Worm (Caenorhabditis elegans): ENCODE data around the gene Y51A2B.4.

The Y51A2B.4 gene

DNA sequence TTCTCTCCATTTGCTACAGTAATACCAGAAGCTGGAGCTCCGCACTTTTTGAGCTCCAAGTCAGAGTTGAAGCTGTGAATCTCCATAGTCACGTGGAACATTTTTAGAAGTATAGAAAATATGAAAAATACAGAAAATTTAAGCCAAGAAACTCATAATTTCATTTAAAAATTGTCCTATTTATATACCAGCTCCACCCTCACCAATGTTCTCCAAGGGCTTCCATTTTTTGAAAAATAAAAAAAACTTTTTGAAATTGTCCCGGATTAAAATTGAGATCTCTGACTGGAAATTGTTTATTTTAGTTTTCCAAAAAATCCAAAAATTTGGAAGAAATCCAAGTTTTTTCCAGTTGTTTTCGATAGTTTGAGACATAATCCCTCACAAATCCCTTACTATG lies 29.1 kb downstream of the Y51A2B.4 start, which contains the start of gene C08E8.5:
Gene C08E8.5, minus strand, starts transcription at position 101 of the 400 bp plus-strand sequence.
- TF ChIP-seq nhr-76 (tag; optimal IDR thresholded peaks at IDR 0.05) (no peak), zip-8 (tag; optimal IDR thresholded peaks at IDR 0.05) (no peak), nhr-237 (tag; optimal IDR thresholded peaks at IDR 0.05) (no peak), ceh-39 (tag; optimal IDR thresholded peaks at IDR 0.05) (no peak), sem-2 (GFP tag; optimal IDR thresholded peaks at IDR 0.05) (no peak), unc-39 (tag; optimal IDR thresholded peaks at IDR 0.05) (no peak), sptf-1 (tag; optimal IDR thresholded peaks at IDR 0.05) (no peak), mab-5 (tag; optimal IDR thresholded peaks at IDR 0.05) (no peak), ces-1 (GFP tag; optimal IDR thresholded peaks at IDR 0.05) (no peak), snpc-4 (tag; optimal IDR thresholded peaks at IDR 0.05) (no peak), mls-2 (tag; optimal IDR thresholded peaks at IDR 0.05) (no peak), cnd-1 (tag; optimal IDR thresholded peaks at IDR 0.05) (no peak), hlh-1 (tag; optimal IDR thresholded peaks at IDR 0.05) (no peak), nhr-12 (tag; optimal IDR thresholded peaks at IDR 0.05) (no peak), elt-3 (tag; optimal IDR thresholded peaks at IDR 0.05) (no peak), tbx-8 (GFP tag; optimal IDR thresholded peaks at IDR 0.05) (no peak), bed-3 (GFP tag; optimal IDR thresholded peaks at IDR 0.05) (no peak), ceh-43 (GFP tag; optimal IDR thresholded peaks at IDR 0.05) (no peak)

- TF ChIP-seq ces-1 (GFP tag; optimal IDR thresholded peaks at IDR 0.05): no peak
- TF ChIP-seq lin-13 (tag; optimal IDR thresholded peaks at IDR 0.05): no peak
- TF ChIP-seq lsy-2 (tag; optimal IDR thresholded peaks at IDR 0.05): no peak
- TF ChIP-seq ceh-39 (tag; optimal IDR thresholded peaks at IDR 0.05): no peak
- no peak for TF ChIP-seq cnd-1 (tag; optimal IDR thresholded peaks at IDR 0.05)
- no peak for TF ChIP-seq unc-120 (tag; optimal IDR thresholded peaks at IDR 0.05; ENCODE audit: poor library complexity, severe bottlenecking)
- TF ChIP-seq zip-8 (tag; optimal IDR thresholded peaks at IDR 0.05): no peak
- TF ChIP-seq mls-2 (tag; optimal IDR thresholded peaks at IDR 0.05): no peak
- TF ChIP-seq snpc-4 (tag; optimal IDR thresholded peaks at IDR 0.05): no peak
- TF ChIP-seq nhr-12 (tag; optimal IDR thresholded peaks at IDR 0.05): no peak
These were observed 33.2 kb downstream of the Y51A2B.4 start, which contains the start of gene C08E8.2 for ce11 chrV:18355742-18356141. TSS of gene C08E8.2 (minus strand) at chrV:18355842.

ce11 chrV:18354299-18354698 lies 34.6 kb downstream of the Y51A2B.4 start:
- TF ChIP-seq M03D4.4 (tag; optimal IDR thresholded peaks at IDR 0.05) (no peak), unc-62 (GFP tag; optimal IDR thresholded peaks at IDR 0.05) (no peak), nhr-76 (tag; optimal IDR thresholded peaks at IDR 0.05) (no peak)

- no peak for TF ChIP-seq drap-1 (GFP tag; optimal IDR thresholded peaks at IDR 0.05)
These were observed 38.2 kb downstream of the Y51A2B.4 start, which contains the start of gene C08E8.11 for ce11 chrV:18350721-18351120. TSS of gene C08E8.11 (plus strand) at chrV:18351021.

DNA sequence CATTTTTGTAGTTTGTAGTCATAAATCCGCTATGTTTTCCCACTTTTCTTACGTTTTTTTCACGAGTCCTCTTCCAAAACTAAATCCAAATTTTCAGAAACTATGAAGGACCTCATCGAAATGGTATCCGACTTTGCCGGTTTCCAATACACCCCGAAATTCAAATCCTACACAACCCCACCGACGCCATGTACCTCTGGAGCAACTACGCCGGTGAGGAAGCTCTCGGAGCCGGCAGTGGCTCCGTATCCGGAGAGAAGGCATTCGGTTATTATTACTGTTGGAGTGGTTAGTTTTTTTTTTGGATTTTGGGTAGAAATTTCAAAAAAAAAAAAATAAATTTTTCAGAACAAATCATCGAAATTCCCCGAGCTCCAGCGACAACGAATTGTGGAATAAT lies 38.9 kb downstream of the Y51A2B.4 start, which contains the start of gene C08E8.3:
Gene C08E8.3, plus strand, starts transcription at position 84 of the 400 bp plus-strand sequence.
- TF ChIP-seq mls-2 (tag; optimal IDR thresholded peaks at IDR 0.05) (no peak), zip-8 (tag; optimal IDR thresholded peaks at IDR 0.05) (no peak), snpc-4 (tag; optimal IDR thresholded peaks at IDR 0.05) (no peak), unc-39 (tag; optimal IDR thresholded peaks at IDR 0.05) (no peak), blmp-1 (tag; optimal IDR thresholded peaks at IDR 0.05) (no peak), nhr-76 (tag; optimal IDR thresholded peaks at IDR 0.05) (no peak), lsy-2 (tag; optimal IDR thresholded peaks at IDR 0.05) (no peak), pha-4 (tag; optimal IDR thresholded peaks at IDR 0.05) (no peak), elt-3 (tag; optimal IDR thresholded peaks at IDR 0.05) (no peak)

DNA sequence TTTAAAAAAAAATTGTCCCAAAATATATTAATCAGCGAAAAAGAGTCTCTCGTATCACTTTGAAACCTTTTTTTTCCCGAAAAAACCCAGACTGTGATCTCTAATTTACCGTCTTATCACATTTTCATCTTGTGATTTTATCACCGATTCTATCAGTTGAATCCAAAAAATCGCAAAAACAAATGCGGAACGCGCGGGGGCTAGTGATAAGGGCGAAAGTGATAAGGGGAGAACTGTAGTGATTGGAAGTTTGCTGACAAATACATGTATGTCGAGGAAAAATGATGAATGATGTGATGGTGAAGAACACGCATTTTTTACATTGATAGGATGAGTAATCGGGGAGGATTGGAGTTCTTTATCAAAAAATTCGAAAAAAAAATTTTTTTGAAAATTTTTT lies 42.9 kb downstream of the Y51A2B.4 start:
- TF ChIP-seq elt-3 (tag; optimal IDR thresholded peaks at IDR 0.05) (peak; percentile 30), zip-8 (tag; optimal IDR thresholded peaks at IDR 0.05) (no peak)

DNA sequence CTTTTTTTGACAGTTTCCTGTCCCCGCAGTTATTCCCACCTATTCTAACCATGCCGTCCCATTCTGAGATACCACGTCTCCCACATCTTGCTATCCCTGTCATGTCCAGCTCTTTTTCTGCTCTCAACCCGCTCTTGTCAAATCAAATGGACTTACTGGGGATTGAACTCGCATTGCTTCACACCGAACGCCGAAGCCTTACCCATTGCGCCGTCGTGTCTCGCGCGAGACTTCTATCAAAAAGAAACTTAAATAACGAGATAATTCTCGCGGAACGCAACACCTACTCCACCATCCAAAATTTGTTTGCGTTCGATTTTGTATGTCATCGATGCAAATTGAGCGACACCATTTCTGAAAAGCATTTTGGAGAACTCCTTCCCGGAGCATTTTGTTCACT lies 44.8 kb downstream of the Y51A2B.4 start:
- TF ChIP-seq ham-2 (GFP tag; optimal IDR thresholded peaks at IDR 0.05) (no peak), drap-1 (GFP tag; optimal IDR thresholded peaks at IDR 0.05) (no peak), flh-1 (GFP tag; optimal IDR thresholded peaks at IDR 0.05) (no peak), elt-1 (tag; optimal IDR thresholded peaks at IDR 0.05; ENCODE audit: borderline replicate concordance, insufficient read depth) (no peak), elt-3 (tag; optimal IDR thresholded peaks at IDR 0.05) (no peak), mab-5 (tag; optimal IDR thresholded peaks at IDR 0.05) (no peak), sptf-1 (tag; optimal IDR thresholded peaks at IDR 0.05) (no peak), snpc-4 (tag; optimal IDR thresholded peaks at IDR 0.05) (no peak), nhr-76 (tag; optimal IDR thresholded peaks at IDR 0.05) (no peak), lin-32 (GFP tag; optimal IDR thresholded peaks at IDR 0.05) (no peak), nhr-28 (tag; optimal IDR thresholded peaks at IDR 0.05) (no peak), sem-2 (GFP tag; optimal IDR thresholded peaks at IDR 0.05) (no peak), unc-39 (tag; optimal IDR thresholded peaks at IDR 0.05) (no peak)
